Worm (Caenorhabditis elegans) whole organism, L4/young adult: ENCODE data around the gene riok-3.

Source experiments
- W03F9.2 ChIP-seq: fragments of 150-350 bp; optimal IDR thresholded peaks from 2 replicates; lab custom pipeline; 2014; ENCODE audit warnings: missing biosample characterization, missing genetic modification characterization
- dao-5 ChIP-seq: sonication (generic microtip); optimal IDR thresholded peaks from 2 replicates; lab custom pipeline; 2016; ENCODE audit warnings: missing genotype, missing genetic modification characterization, moderate library complexity, missing compliant biosample characterization
- him-1 ChIP-seq: sonication (generic microtip); optimal IDR thresholded peaks from 2 replicates; lab custom pipeline; 2016; ENCODE audit warnings: missing genotype, missing genetic modification reagents, missing genetic modification characterization, missing compliant biosample characterization

- TF ChIP-seq him-1 (tag; lab: Kevin White, UChicago) (no peak), dao-5 (tag; lab: Kevin White, UChicago) (no peak), W03F9.2 (tag; lab: Kevin White, UChicago) (no peak)
Measured at ce11 chrIII:9853667-9854620, 49.1 kb upstream of the riok-3 start.
